Worm (Caenorhabditis elegans) whole organism, L3 larva: ENCODE measurements around the gene W04B5.3.
"Not testable (repeated sequence)": the region's sequence is repeated elsewhere in the genome, so short reads cannot be mapped to it uniquely, and the experiment has no call there.

Source experiments
- R02D3.7 ChIP-seq: fragments of 150-350 bp; optimal IDR thresholded peaks from 2 replicates; lab custom pipeline; 2014; ENCODE audit warnings: missing biosample characterization, missing genetic modification characterization
- aly-2 ChIP-seq: fragments of 150-350 bp; optimal IDR thresholded peaks from 2 replicates; lab custom pipeline; 2014; ENCODE audit warnings: missing biosample characterization, missing genetic modification characterization
- ceh-28 ChIP-seq: fragments of 150-350 bp; optimal IDR thresholded peaks from 2 replicates; lab custom pipeline; 2014; ENCODE audit warnings: missing biosample characterization, missing genetic modification reagents, missing genetic modification characterization
- ceh-9 ChIP-seq: sonication (generic microtip); optimal IDR thresholded peaks from 2 replicates; lab custom pipeline; 2018; ENCODE audit warnings: missing biosample characterization, missing genetic modification characterization
- daf-12 ChIP-seq: fragments of 150-350 bp; optimal IDR thresholded peaks from 2 replicates; lab custom pipeline; 2014; ENCODE audit warnings: missing biosample characterization, missing genetic modification reagents, missing genetic modification characterization
- egl-27 ChIP-seq: sonication (generic microtip); optimal IDR thresholded peaks from 4 replicates; lab custom pipeline; 2017; ENCODE audit warnings: missing biosample characterization, missing genetic modification reagents, missing genetic modification characterization
- elt-1 ChIP-seq: fragments of 150-350 bp; optimal IDR thresholded peaks from 2 replicates; lab custom pipeline; 2014; ENCODE audit warnings: missing biosample characterization, missing genetic modification characterization
- elt-3 ChIP-seq, 3 experiments: fragments of 150-350 bp in 1 of 3; sonication (generic microtip) in 2 of 3; optimal IDR thresholded peaks; 2 replicates in 2 of 3; 4 replicates in 1 of 3; lab custom pipeline; 2014 to 2017; ENCODE audit warnings: missing biosample characterization in 3 of 3, missing genetic modification characterization in 3 of 3
- eor-1 ChIP-seq, 2 experiments: fragments of 150-350 bp; optimal IDR thresholded peaks; 2 replicates each; lab custom pipeline; 2014 to 2018; ENCODE audit warnings: missing biosample characterization in 2 of 2, missing genetic modification characterization in 2 of 2
- fkh-10 ChIP-seq: sonication (generic microtip); optimal IDR thresholded peaks from 2 replicates; lab custom pipeline; 2017; ENCODE audit warnings: missing biosample characterization, missing genetic modification reagents, missing genetic modification characterization
- fkh-2 ChIP-seq: fragments of 150-350 bp; optimal IDR thresholded peaks from 2 replicates; lab custom pipeline; 2014; ENCODE audit warnings: missing biosample characterization, missing genetic modification reagents, missing genetic modification characterization
- fos-1 ChIP-seq: fragments of 150-350 bp; optimal IDR thresholded peaks from 2 replicates; lab custom pipeline; 2014; ENCODE audit warnings: missing biosample characterization, missing genetic modification characterization
- hmg-11 ChIP-seq: sonication (generic microtip); optimal IDR thresholded peaks from 2 replicates; lab custom pipeline; 2016; ENCODE audit warnings: missing genetic modification characterization, missing compliant biosample characterization
- lin-15B ChIP-seq: fragments of 150-350 bp; optimal IDR thresholded peaks from 2 replicates; lab custom pipeline; 2014; ENCODE audit warnings: missing biosample characterization, missing genetic modification characterization
- mml-1 ChIP-seq: fragments of 150-350 bp; sonication (generic microtip); optimal IDR thresholded peaks from 3 replicates; lab custom pipeline; 2014; ENCODE audit warnings: missing biosample characterization, missing genetic modification characterization
- nfya-1 ChIP-seq: sonication (generic microtip); optimal IDR thresholded peaks from 2 replicates; lab custom pipeline; 2017; ENCODE audit warnings: missing genetic modification characterization, mild to moderate bottlenecking, missing compliant biosample characterization, antibody characterized with exemption, moderate library complexity; ENCODE audit not compliant: insufficient read depth
- nhr-237 ChIP-seq: fragments of 150-350 bp; optimal IDR thresholded peaks from 2 replicates; lab custom pipeline; 2014; ENCODE audit warnings: missing biosample characterization, missing genetic modification characterization
- nhr-67 ChIP-seq: fragments of 150-350 bp; optimal IDR thresholded peaks from 2 replicates; lab custom pipeline; 2014; ENCODE audit warnings: missing biosample characterization, missing genetic modification characterization
- sea-2 ChIP-seq: fragments of 150-350 bp; sonication (generic microtip); optimal IDR thresholded peaks from 4 replicates; lab custom pipeline; 2014; ENCODE audit warnings: missing biosample characterization, missing genetic modification reagents, missing genetic modification characterization
- snpc-4 ChIP-seq: fragments of 150-350 bp; optimal IDR thresholded peaks from 2 replicates; lab custom pipeline; 2014; ENCODE audit warnings: missing biosample characterization, missing genetic modification characterization
- unc-62 ChIP-seq: fragments of 150-350 bp; sonication (generic microtip); optimal IDR thresholded peaks from 4 replicates; lab custom pipeline; 2014; ENCODE audit warnings: missing biosample characterization, missing genetic modification reagents, missing genetic modification characterization
- zag-1 ChIP-seq: fragments of 150-350 bp; optimal IDR thresholded peaks from 2 replicates; lab custom pipeline; 2014; ENCODE audit warnings: missing biosample characterization, missing genetic modification characterization
- ztf-11 ChIP-seq: fragments of 150-350 bp; optimal IDR thresholded peaks from 2 replicates; lab custom pipeline; 2014; ENCODE audit warnings: missing biosample characterization, missing genetic modification characterization

Gene W04B5.3

DNA sequence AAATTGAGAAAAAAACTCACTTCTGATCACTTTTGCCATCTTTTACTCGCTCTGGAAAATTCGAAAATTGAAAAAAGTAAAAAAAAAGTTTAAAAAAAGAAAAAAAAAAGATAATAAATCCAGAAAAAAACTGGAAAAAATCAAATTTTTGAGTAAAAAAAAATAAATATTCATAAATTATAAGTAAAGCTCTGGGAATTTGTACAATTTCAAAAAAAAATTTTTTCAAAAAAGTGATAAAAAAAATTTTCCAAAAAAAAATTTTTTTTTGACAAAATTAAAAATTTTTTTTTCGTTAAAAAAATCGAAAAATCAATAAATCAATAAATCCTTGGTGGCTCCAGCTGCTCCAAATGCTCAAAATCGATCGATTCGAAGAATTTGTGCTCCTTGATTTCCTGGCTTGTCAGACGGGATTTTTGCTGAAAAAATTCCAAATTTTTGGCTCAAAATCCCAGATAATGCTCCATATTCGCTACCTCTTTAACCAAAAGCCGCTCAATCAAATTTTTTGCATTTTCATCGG lies 7.3 kb upstream of the W04B5.3 start, which contains the start of gene mrpl-30:
mrpl-30 (minus strand) TSS at position 51 of the 526 bp plus-strand sequence.
- TF ChIP-seq ceh-28 (tag; lab: Kevin White, UChicago) (peak; percentile 76), eor-1 (tag; optimal IDR thresholded peaks at IDR 0.05; lab: Kevin White, UChicago) (no peak)
- TF ChIP-seq, all 47 proteins: peak for 1

- TF ChIP-seq ceh-28 (tag; lab: Kevin White, UChicago) (no peak), fkh-10 (GFP tag; lab: Kevin White, UChicago) (no peak), zag-1 (tag; lab: Kevin White, UChicago) (no peak), fos-1 (tag; lab: Kevin White, UChicago) (no peak), ztf-11 (tag; lab: Kevin White, UChicago) (no peak), fkh-2 (no peak), elt-1 (no peak), R02D3.7 (tag; lab: Kevin White, UChicago) (no peak), ceh-9 (no peak), daf-12 (tag; lab: Kevin White, UChicago) (no peak), sea-2 (GFP tag; lab: Kevin White, UChicago) (no peak), mml-1 (tag; lab: Kevin White, UChicago) (no peak)
Observed at ce11 chrIII:2418981-2419380, 667 bp downstream of the W04B5.3 start.

- TF ChIP-seq ceh-28 (tag; lab: Kevin White, UChicago) (peak; percentile 89), aly-2 (tag; lab: Kevin White, UChicago) (no peak)
Observed at ce11 chrIII:2419504-2419903, 1.2 kb downstream of the W04B5.3 start.

DNA sequence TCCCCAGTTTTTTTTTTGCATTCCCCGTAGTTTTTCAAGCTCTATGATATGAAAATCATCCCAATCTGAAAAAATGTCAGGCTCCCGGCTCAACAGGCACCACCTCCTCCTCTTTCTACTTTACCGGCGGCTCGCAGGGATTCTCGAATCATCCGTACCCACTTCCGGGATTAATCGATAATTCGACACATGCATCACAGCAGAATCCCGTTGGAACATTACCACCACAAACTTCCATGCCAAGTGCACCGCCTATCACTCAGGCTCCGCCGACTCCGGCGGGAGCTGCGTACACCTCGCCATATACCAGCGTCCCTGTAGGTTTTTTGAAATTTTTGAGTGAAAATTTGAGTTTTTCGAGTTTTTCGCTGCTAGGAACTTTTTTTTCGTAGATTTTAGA lies 2.9 kb downstream of the W04B5.3 start:
- TF ChIP-seq elt-1 = no peak

DNA sequence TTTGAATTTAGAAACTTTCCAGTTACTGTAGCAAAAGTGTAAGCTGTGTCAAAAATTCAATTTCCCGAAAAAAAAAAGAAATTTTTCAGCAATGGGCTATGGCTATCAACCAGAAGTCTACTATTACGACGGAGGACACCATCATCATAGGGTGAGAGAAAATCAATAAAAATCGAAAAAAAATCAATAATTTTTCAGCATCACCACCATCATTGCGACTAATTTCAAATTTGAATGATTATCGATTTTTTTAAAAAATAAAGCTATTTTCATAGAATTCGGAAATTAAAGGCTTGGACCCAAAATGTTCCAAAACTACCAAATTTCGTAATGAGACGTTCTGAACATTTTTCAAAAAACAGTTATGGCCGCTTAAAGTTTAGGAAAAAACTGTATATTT lies 5.3 kb downstream of the W04B5.3 start:
- TF ChIP-seq sea-2 (GFP tag; lab: Kevin White, UChicago) (no peak), ceh-28 (tag; lab: Kevin White, UChicago) (peak; percentile 78)
- TF ChIP-seq, all 47 proteins: peak for 1

DNA sequence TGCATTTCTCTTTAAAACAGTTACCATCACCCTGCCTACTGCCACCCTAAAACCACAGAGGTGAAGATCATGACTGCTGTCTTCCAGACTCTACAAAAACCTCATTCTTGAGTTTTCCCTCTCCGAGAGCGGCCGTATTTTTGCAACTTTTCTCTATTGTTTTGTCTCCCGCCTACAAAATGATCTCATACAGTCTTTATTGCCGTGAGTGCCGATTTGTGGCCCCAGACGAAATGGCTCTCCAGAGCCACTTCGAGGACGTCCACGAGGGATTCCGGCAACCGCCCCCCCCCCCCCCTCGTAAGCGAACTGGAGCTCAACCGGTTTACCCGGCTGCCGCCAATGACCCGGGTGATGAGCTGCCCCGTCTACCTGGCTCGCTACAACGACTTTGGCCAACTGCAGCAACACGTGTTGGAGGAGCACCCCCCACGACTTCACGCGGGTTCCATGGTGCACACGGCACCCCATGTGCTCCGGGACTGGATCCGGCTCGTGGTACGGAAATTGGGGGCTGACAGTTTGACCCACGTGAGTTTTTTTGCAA lies 6.5 kb downstream of the W04B5.3 start:
- no peak for TF ChIP-seq unc-62 (GFP tag; lab: Kevin White, UChicago)
- no peak for TF ChIP-seq elt-1
- no peak for TF ChIP-seq nhr-237 (tag; lab: Kevin White, UChicago)
- TF ChIP-seq egl-27 (tag; lab: Kevin White, UChicago) = no peak
- TF ChIP-seq elt-3 (tag; optimal IDR thresholded peaks at IDR 0.05; lab: Kevin White, UChicago) = no peak

DNA sequence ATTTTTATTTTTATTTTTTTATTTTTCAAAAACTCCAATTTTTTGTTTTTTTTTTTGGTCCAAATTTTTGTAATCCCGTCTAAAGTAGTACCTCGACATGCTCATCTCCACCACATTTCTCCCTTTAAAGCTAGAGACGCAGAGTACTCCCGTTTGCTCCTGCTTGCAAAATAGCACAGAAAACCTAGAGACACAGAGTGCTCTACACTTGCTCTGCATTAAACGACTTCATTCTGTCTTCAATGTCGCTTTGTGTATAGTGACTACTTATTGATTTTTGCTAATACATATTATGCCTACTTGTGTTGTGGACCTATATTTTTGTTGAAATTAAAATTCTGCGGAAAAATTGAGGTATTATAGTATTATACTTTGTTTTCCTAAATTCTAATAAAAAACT lies 7.8 kb downstream of the W04B5.3 start, which contains the start of gene W04B5.8:
W04B5.8 (plus strand) TSS at position 195 of the 400 bp plus-strand sequence.
- TF ChIP-seq nfya-1 (tag; lab: Kevin White, UChicago) (peak; percentile 19), hmg-11 (tag; lab: Kevin White, UChicago) (peak; percentile 48), R02D3.7 (tag; lab: Kevin White, UChicago) (no peak), ceh-28 (tag; lab: Kevin White, UChicago) (peak; percentile 5), ztf-11 (tag; lab: Kevin White, UChicago) (no peak), elt-3 (tag; optimal IDR thresholded peaks at IDR 0.05; lab: Kevin White, UChicago) (no peak)

DNA sequence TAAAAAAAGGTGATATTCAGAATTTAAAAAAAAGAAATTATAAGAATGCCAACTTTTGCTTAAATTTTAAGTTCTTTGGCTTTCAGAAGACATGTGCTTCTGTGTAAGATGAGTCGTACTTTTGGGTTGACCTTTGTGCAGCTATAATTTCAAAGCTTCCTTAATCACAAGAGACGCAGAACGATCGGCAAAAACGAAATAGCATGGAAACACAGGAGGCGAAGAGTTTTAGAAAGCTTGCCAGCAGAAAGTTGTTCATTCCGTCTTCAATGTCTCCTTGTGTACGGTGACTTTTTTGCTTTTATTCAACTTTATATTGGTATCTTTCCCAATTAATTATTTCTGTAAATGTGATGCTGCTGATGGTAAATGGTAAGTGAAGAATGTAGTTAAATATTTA lies 14.6 kb downstream of the W04B5.3 start:
- TF ChIP-seq lin-15B (tag; lab: Kevin White, UChicago) = no peak

DNA sequence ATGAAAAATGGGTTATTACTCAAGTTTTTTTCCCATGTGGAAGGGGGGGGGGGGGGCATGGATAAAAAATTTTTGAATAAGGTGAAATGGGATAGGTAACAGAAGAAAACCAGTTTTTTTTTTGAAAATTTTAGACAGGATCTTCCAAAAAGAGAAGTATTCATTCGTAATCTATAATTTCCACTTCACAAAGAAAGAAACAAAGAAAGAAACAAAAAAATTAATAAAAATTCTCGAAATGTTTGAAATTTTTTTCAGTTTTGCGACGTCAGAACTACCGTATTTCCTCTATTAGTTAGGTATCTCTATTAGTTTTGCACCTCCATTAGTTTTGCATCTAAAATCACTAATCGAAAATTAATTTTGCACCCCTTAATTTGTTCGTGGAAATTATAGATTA lies 17.1 kb downstream of the W04B5.3 start, which contains the start of gene W04B5.6:
W04B5.6 (minus strand) TSS at position 101 of the 400 bp plus-strand sequence.
- not testable (repeated sequence) for TF ChIP-seq nhr-67, snpc-4, aly-2 (tag; lab: Kevin White, UChicago)
